Worm (Caenorhabditis elegans) whole organism, L1 larva: Measurements from ENCODE around the gene C05C10.3.

Source experiments
- C16A3.4 ChIP-seq: fragments of 150-350 bp; optimal IDR thresholded peaks from 2 replicates; lab custom pipeline; 2014; ENCODE audit warnings: missing biosample characterization, missing genetic modification characterization
- F16B12.6 ChIP-seq: fragments of 150-350 bp; optimal IDR thresholded peaks from 2 replicates; lab custom pipeline; 2014; ENCODE audit warnings: missing biosample characterization, missing genetic modification characterization
- aha-1 ChIP-seq: fragments of 150-350 bp; optimal IDR thresholded peaks from 2 replicates; lab custom pipeline; 2014; ENCODE audit warnings: missing biosample characterization, missing genetic modification characterization
- alr-1 ChIP-seq: fragments of 200-800 bp; sonication (Bioruptor generic); optimal IDR thresholded peaks from 2 replicates; lab custom pipeline; 2018; ENCODE audit warnings: borderline replicate concordance, mild to moderate bottlenecking, missing genetic modification characterization, missing compliant biosample characterization
- ama-1 ChIP-seq: fragments of 150-350 bp; optimal IDR thresholded peaks from 2 replicates; lab custom pipeline; 2014
- ceh-63 ChIP-seq: fragments of 200-800 bp; sonication (Bioruptor generic); optimal IDR thresholded peaks from 2 replicates; lab custom pipeline; 2018; ENCODE audit warnings: mild to moderate bottlenecking, missing genetic modification characterization, missing compliant biosample characterization
- ceh-82 ChIP-seq, 3 experiments: fragments of 150-350 bp in 1 of 3; sonication (generic microtip) in 2 of 3; optimal IDR thresholded peaks; 2 replicates each; lab custom pipeline; 2014 to 2017; ENCODE audit warnings: missing biosample characterization in 3 of 3, missing genetic modification characterization in 3 of 3
- ceh-88 ChIP-seq: fragments of 200-800 bp; sonication (Bioruptor generic); IDR thresholded peaks from 2 replicates; pipeline ENCODE4 v1.3.6; 2022; ENCODE audit warnings: missing genetic modification characterization, missing compliant biosample characterization
- ceh-90 ChIP-seq: sonication (generic microtip); optimal IDR thresholded peaks from 2 replicates; lab custom pipeline; 2016; ENCODE audit warnings: missing genetic modification characterization, missing compliant biosample characterization
- ces-1 ChIP-seq: fragments of 150-350 bp; optimal IDR thresholded peaks from 2 replicates; lab custom pipeline; 2014; ENCODE audit warnings: missing biosample characterization, missing genetic modification reagents, missing genetic modification characterization
- dpl-1 ChIP-seq, 3 experiments: fragments of 150-350 bp in 2 of 3; sonication (generic microtip) in 1 of 3; optimal IDR thresholded peaks; 2 replicates each; lab custom pipeline; 2014 to 2017; ENCODE audit warnings: missing biosample characterization in 3 of 3, missing genetic modification characterization in 3 of 3, missing genetic modification reagents in 3 of 3
- dsc-1 ChIP-seq: sonication (generic microtip); optimal IDR thresholded peaks from 2 replicates; lab custom pipeline; 2016; ENCODE audit warnings: mild to moderate bottlenecking, missing genetic modification characterization, missing compliant biosample characterization
- efl-1 ChIP-seq, 4 experiments: fragments of 150-350 bp; optimal IDR thresholded peaks in 3 of 4; peaks in 1 of 4; 1 replicate in 1 of 4; 2 replicates in 3 of 4; lab custom pipeline; 2014; ENCODE audit warnings: missing biosample characterization in 2 of 4, missing genetic modification characterization in 2 of 4, missing genetic modification reagents in 2 of 4
- egl-13 ChIP-seq: sonication (generic microtip); optimal IDR thresholded peaks from 2 replicates; lab custom pipeline; 2016; ENCODE audit warnings: missing genotype, missing genetic modification reagents, missing genetic modification characterization, missing compliant biosample characterization
- egl-27 ChIP-seq, 2 experiments: fragments of 150-350 bp in 1 of 2; sonication (generic microtip); optimal IDR thresholded peaks; 3 replicates each; lab custom pipeline; 2017 to 2018; ENCODE audit warnings: missing biosample characterization in 2 of 2, missing genetic modification characterization in 2 of 2, missing genetic modification reagents in 2 of 2
- elt-3 ChIP-seq, 6 experiments: fragments of 150-350 bp in 1 of 6; sonication (generic microtip); optimal IDR thresholded peaks; 2 replicates each; lab custom pipeline; 2017 to 2018; ENCODE audit warnings: missing biosample characterization in 6 of 6, missing genetic modification characterization in 6 of 6, inconsistent platforms in 1 of 6
- ets-5 ChIP-seq: fragments of 200-800 bp; sonication (Bioruptor generic); IDR thresholded peaks from 2 replicates; pipeline ENCODE4 v1.3.6; 2022; ENCODE audit warnings: missing genetic modification characterization, missing compliant biosample characterization
- fkh-4 ChIP-seq: sonication (generic microtip); optimal IDR thresholded peaks from 2 replicates; lab custom pipeline; 2016; ENCODE audit warnings: missing compliant biosample characterization, missing genetic modification characterization, borderline replicate concordance
- grh-1 ChIP-seq: fragments of 200-800 bp; sonication (Bioruptor generic); IDR thresholded peaks from 2 replicates; pipeline ENCODE4 v1.3.6; 2022; ENCODE audit warnings: missing genetic modification reagents, missing genetic modification characterization, missing compliant biosample characterization
- hlh-17 ChIP-seq: fragments of 200-800 bp; sonication (Bioruptor generic); optimal IDR thresholded peaks from 2 replicates; lab custom pipeline; 2018; ENCODE audit warnings: missing genetic modification characterization, mild to moderate bottlenecking, missing compliant biosample characterization, moderate library complexity, borderline replicate concordance
- hlh-4 ChIP-seq: sonication (generic microtip); optimal IDR thresholded peaks from 2 replicates; lab custom pipeline; 2016; ENCODE audit warnings: mild to moderate bottlenecking, missing genetic modification characterization, missing compliant biosample characterization
- irx-1 ChIP-seq: sonication (generic microtip); optimal IDR thresholded peaks from 2 replicates; lab custom pipeline; 2016; ENCODE audit warnings: missing genetic modification characterization, missing compliant biosample characterization
- lin-35 ChIP-seq, 2 experiments: fragments of 150-350 bp; optimal IDR thresholded peaks; 2 replicates each; lab custom pipeline; 2014; ENCODE audit warnings: missing biosample characterization in 2 of 2, missing genetic modification characterization in 2 of 2, missing genetic modification reagents in 2 of 2
- lin-39 ChIP-seq: fragments of 150-350 bp; optimal IDR thresholded peaks from 2 replicates; lab custom pipeline; 2014; ENCODE audit warnings: missing biosample characterization, missing genetic modification reagents, missing genetic modification characterization
- lir-3 ChIP-seq: sonication (generic microtip); optimal IDR thresholded peaks from 2 replicates; lab custom pipeline; 2016; ENCODE audit warnings: mild to moderate bottlenecking, missing genetic modification characterization, moderate library complexity, missing compliant biosample characterization; ENCODE audit not compliant: poor library complexity
- lsy-2 ChIP-seq, 2 experiments: fragments of 150-350 bp; optimal IDR thresholded peaks; 2 replicates each; lab custom pipeline; 2014; ENCODE audit warnings: missing biosample characterization in 2 of 2, missing genetic modification characterization in 2 of 2
- mdl-1 ChIP-seq, 2 experiments: fragments of 150-350 bp; optimal IDR thresholded peaks; 2 replicates each; lab custom pipeline; 2014 to 2017; ENCODE audit warnings: missing biosample characterization in 2 of 2, missing genetic modification characterization in 2 of 2, inconsistent platforms in 1 of 2
- mep-1 ChIP-seq: fragments of 150-350 bp; optimal IDR thresholded peaks from 2 replicates; lab custom pipeline; 2014; ENCODE audit warnings: missing biosample characterization, missing genetic modification characterization
- nhr-11 ChIP-seq: fragments of 150-350 bp; optimal IDR thresholded peaks from 2 replicates; lab custom pipeline; 2014; ENCODE audit warnings: missing biosample characterization, missing genetic modification characterization
- nhr-20 ChIP-seq: sonication (generic microtip); optimal IDR thresholded peaks from 2 replicates; lab custom pipeline; 2016; ENCODE audit warnings: mild to moderate bottlenecking, missing genetic modification characterization, missing compliant biosample characterization
- nhr-71 ChIP-seq: sonication (generic microtip); optimal IDR thresholded peaks from 2 replicates; lab custom pipeline; 2016; ENCODE audit warnings: mild to moderate bottlenecking, missing genetic modification characterization, moderate library complexity, missing compliant biosample characterization
- nhr-77 ChIP-seq: fragments of 150-350 bp; optimal IDR thresholded peaks from 2 replicates; lab custom pipeline; 2014; ENCODE audit warnings: missing biosample characterization, missing genetic modification characterization
- nhr-90 ChIP-seq: sonication (generic microtip); optimal IDR thresholded peaks from 2 replicates; lab custom pipeline; 2016; ENCODE audit warnings: mild to moderate bottlenecking, missing genetic modification characterization, missing compliant biosample characterization; ENCODE audit not compliant: poor library complexity
- pax-3 ChIP-seq: fragments of 200-800 bp; sonication (Bioruptor generic); optimal IDR thresholded peaks from 2 replicates; lab custom pipeline; 2018; ENCODE audit warnings: mild to moderate bottlenecking, missing genetic modification characterization, moderate library complexity, missing compliant biosample characterization
- pqm-1 ChIP-seq: sonication (generic microtip); optimal IDR thresholded peaks from 3 replicates; lab custom pipeline; 2017; ENCODE audit warnings: missing biosample characterization, missing genetic modification characterization
- rnt-1 ChIP-seq: sonication (generic microtip); optimal IDR thresholded peaks from 2 replicates; lab custom pipeline; 2016; ENCODE audit warnings: mild to moderate bottlenecking, missing genetic modification characterization, moderate library complexity, missing compliant biosample characterization
- skn-1 ChIP-seq: fragments of 150-350 bp; optimal IDR thresholded peaks from 2 replicates; lab custom pipeline; 2014; ENCODE audit warnings: missing biosample characterization, missing genetic modification characterization
- snpc-4 ChIP-seq: fragments of 150-350 bp; optimal IDR thresholded peaks from 2 replicates; lab custom pipeline; 2014; ENCODE audit warnings: missing biosample characterization, missing genetic modification characterization
- snu-23 ChIP-seq: sonication (generic microtip); optimal IDR thresholded peaks from 2 replicates; lab custom pipeline; 2016; ENCODE audit warnings: missing genetic modification characterization, missing compliant biosample characterization
- sptf-1 ChIP-seq: fragments of 150-350 bp; optimal IDR thresholded peaks from 2 replicates; lab custom pipeline; 2014; ENCODE audit warnings: missing biosample characterization, missing genetic modification characterization
- swsn-7 ChIP-seq: sonication (generic microtip); optimal IDR thresholded peaks from 2 replicates; lab custom pipeline; 2016; ENCODE audit warnings: missing genetic modification characterization, missing compliant biosample characterization
- tbx-2 ChIP-seq: sonication (generic microtip); optimal IDR thresholded peaks from 2 replicates; lab custom pipeline; 2016; ENCODE audit warnings: missing genetic modification characterization, missing compliant biosample characterization
- unc-30 ChIP-seq: sonication (generic microtip); optimal IDR thresholded peaks from 2 replicates; lab custom pipeline; 2017; ENCODE audit warnings: missing biosample characterization, missing genetic modification characterization
- vab-15 ChIP-seq: sonication (generic microtip); optimal IDR thresholded peaks from 2 replicates; lab custom pipeline; 2017; ENCODE audit warnings: missing genotype, mild to moderate bottlenecking, missing genetic modification characterization, missing compliant biosample characterization
- xbp-1 ChIP-seq: sonication (generic microtip); optimal IDR thresholded peaks from 2 replicates; lab custom pipeline; 2016; ENCODE audit warnings: missing genetic modification characterization, missing compliant biosample characterization
- zip-4 ChIP-seq: fragments of 200-800 bp; sonication (Bioruptor generic); optimal IDR thresholded peaks from 2 replicates; lab custom pipeline; 2018; ENCODE audit warnings: mild to moderate bottlenecking, missing genetic modification characterization, moderate library complexity, missing compliant biosample characterization
- ztf-11 ChIP-seq, 2 experiments: sonication (generic microtip); optimal IDR thresholded peaks; 2 replicates each; lab custom pipeline; 2016 to 2017; ENCODE audit warnings: missing genetic modification characterization in 2 of 2, missing biosample characterization in 1 of 2, missing compliant biosample characterization in 1 of 2
- ztf-4 ChIP-seq: fragments of 150-350 bp; optimal IDR thresholded peaks from 2 replicates; lab custom pipeline; 2014; ENCODE audit warnings: missing biosample characterization, missing genetic modification characterization

The C05C10.3 gene

ce11 chrII:9940430-9940829, 3.7 kb upstream of the C05C10.3 start, which contains the start of gene ufd-3 (continued):
- TF ChIP-seq nhr-71 (tag; lab: Kevin White, UChicago) (peak; percentile 96), rnt-1 (tag; lab: Kevin White, UChicago) (peak; percentile 99), nhr-11 (peak; percentile 89), irx-1 (tag; lab: Kevin White, UChicago) (peak; percentile 95), dsc-1 (tag; lab: Kevin White, UChicago) (peak; percentile 90), F16B12.6 (tag; lab: Kevin White, UChicago) (peak; percentile 59), alr-1 (no peak), ama-1 (lab: Kevin White, UChicago) (peak; percentile 15), sptf-1 (tag; lab: Kevin White, UChicago) (no peak), unc-30 (tag; lab: Kevin White, UChicago) (no peak), xbp-1 (tag; lab: Kevin White, UChicago) (peak; percentile 92), snu-23 (GFP tag; lab: Kevin White, UChicago) (peak; percentile 92), lir-3 (tag; lab: Kevin White, UChicago) (peak; percentile 97), tbx-2 (tag; lab: Kevin White, UChicago) (peak; percentile 93), lsy-2 (tag; optimal IDR thresholded peaks at IDR 0.05; lab: Kevin White, UChicago) (peak; percentile 90 to 93), ceh-63 (GFP tag; lab: Kevin White, UChicago) (no peak), nhr-90 (tag; lab: Kevin White, UChicago) (peak; percentile 93), ces-1 (GFP tag; lab: Kevin White, UChicago) (no peak), hlh-4 (tag; lab: Kevin White, UChicago) (peak; percentile 63), lin-35 (GFP tag; optimal IDR thresholded peaks at IDR 0.05; lab: Kevin White, UChicago) (peak; percentile 99), hlh-17 (no peak), egl-13 (peak; percentile 92), swsn-7 (tag; lab: Kevin White, UChicago) (peak; percentile 91), nhr-77 (peak; percentile 48), egl-27 (tag; optimal IDR thresholded peaks at IDR 0.05; lab: Kevin White, UChicago) (no peak), skn-1 (tag; lab: Kevin White, UChicago) (peak; percentile 99), mdl-1 (tag; optimal IDR thresholded peaks at IDR 0.05; lab: Kevin White, UChicago) (peak in 1 of 2 experiments; percentile 78), pax-3 (tag; lab: Kevin White, UChicago) (peak; percentile 90), dpl-1 (GFP tag; optimal IDR thresholded peaks at IDR 0.05; lab: Kevin White, UChicago) (peak; percentile 95 to 98 (median 97)), elt-3 (tag; optimal IDR thresholded peaks at IDR 0.05; lab: Kevin White, UChicago) (peak in 5 of 6 experiments; percentile 8 to 95 (median 49)), lin-39 (tag; lab: Kevin White, UChicago) (peak; percentile 73)
- TF ChIP-seq, all 84 proteins: peak for 65

ce11 chrII:9938877-9939276, 2.2 kb upstream of the C05C10.3 start, which contains the start of the genes C05C10.7 and C05C10.5:
C05C10.7 (minus strand) TSS chrII:9938971.
C05C10.5 (plus strand) TSS chrII:9939040.
- TF ChIP-seq dpl-1 (GFP tag; optimal IDR thresholded peaks at IDR 0.05; lab: Kevin White, UChicago) = no peak
- TF ChIP-seq ztf-11 (tag; optimal IDR thresholded peaks at IDR 0.05; lab: Kevin White, UChicago) = no peak
- TF ChIP-seq efl-1 (optimal IDR thresholded peaks at IDR 0.05; lab: Kevin White, UChicago) = peak in 1 of 2 experiments; percentile 10
- TF ChIP-seq efl-1 (GFP tag; optimal IDR thresholded peaks at IDR 0.05 in 1 of 2; lab: Kevin White, UChicago) = peak in 1 of 2 experiments; percentile 58

- TF ChIP-seq grh-1 (GFP tag; lab: Robert Waterston, UW) (0 out of 2 replicates have a peak, but pooled peaks have one; percentile 8), pqm-1 (tag; lab: Kevin White, UChicago) (no peak), zip-4 (GFP tag; lab: Kevin White, UChicago) (no peak), mep-1 (peak; percentile 87), snpc-4 (tag; lab: Kevin White, UChicago) (peak; percentile 40), rnt-1 (tag; lab: Kevin White, UChicago) (peak; percentile 76), ceh-63 (GFP tag; lab: Kevin White, UChicago) (no peak), sptf-1 (tag; lab: Kevin White, UChicago) (no peak), aha-1 (tag; lab: Kevin White, UChicago) (no peak), ceh-88 (GFP tag; lab: Robert Waterston, UW) (no peak), swsn-7 (tag; lab: Kevin White, UChicago) (peak; percentile 59), ztf-4 (tag; lab: Kevin White, UChicago) (peak; percentile 60), ets-5 (GFP tag; lab: Robert Waterston, UW) (no peak), nhr-20 (tag; lab: Kevin White, UChicago) (peak; percentile 94), ceh-90 (tag; lab: Kevin White, UChicago) (no peak), hlh-17 (no peak), unc-30 (tag; lab: Kevin White, UChicago) (no peak), vab-15 (tag; lab: Kevin White, UChicago) (no peak), ceh-82 (tag; optimal IDR thresholded peaks at IDR 0.05; lab: Kevin White, UChicago) (peak; percentile 14 to 59 (median 26)), C16A3.4 (tag; lab: Kevin White, UChicago) (peak; percentile 86), fkh-4 (tag; lab: Kevin White, UChicago) (no peak)
Observed at ce11 chrII:9937611-9938010, 918 bp upstream of the C05C10.3 start.
